Worm (Caenorhabditis elegans): ENCODE data around the gene obr-2.

- TF ChIP-seq flh-1 (GFP tag; optimal IDR thresholded peaks at IDR 0.05): no peak
- peak; percentile 83 for TF ChIP-seq pha-4 (tag; optimal IDR thresholded peaks at IDR 0.05)
- peak; percentile 95 for TF ChIP-seq lsy-2 (tag; optimal IDR thresholded peaks at IDR 0.05)
Observed at ce11 chrV:15002184-15002690, 11.8 kb downstream of the obr-2 start, which contains the start of the genes fib-1 and mut-15.
